Worm (Caenorhabditis elegans) whole organism, mixed stage, embryonic: Measurements from ENCODE around the gene nlp-17.

Experiments used
- bed-3 ChIP-seq: fragments of 200-800 bp; sonication (Bioruptor generic); optimal IDR thresholded peaks from 3 replicates; lab custom pipeline; 2018; ENCODE audit warnings: mild to moderate bottlenecking, missing genetic modification characterization, moderate library complexity, missing compliant biosample characterization
- mls-2 ChIP-seq: sonication (generic microtip); optimal IDR thresholded peaks from 2 replicates; lab custom pipeline; 2016; ENCODE audit warnings: mild to moderate bottlenecking, missing genetic modification characterization, moderate library complexity, missing compliant biosample characterization

Gene nlp-17

DNA sequence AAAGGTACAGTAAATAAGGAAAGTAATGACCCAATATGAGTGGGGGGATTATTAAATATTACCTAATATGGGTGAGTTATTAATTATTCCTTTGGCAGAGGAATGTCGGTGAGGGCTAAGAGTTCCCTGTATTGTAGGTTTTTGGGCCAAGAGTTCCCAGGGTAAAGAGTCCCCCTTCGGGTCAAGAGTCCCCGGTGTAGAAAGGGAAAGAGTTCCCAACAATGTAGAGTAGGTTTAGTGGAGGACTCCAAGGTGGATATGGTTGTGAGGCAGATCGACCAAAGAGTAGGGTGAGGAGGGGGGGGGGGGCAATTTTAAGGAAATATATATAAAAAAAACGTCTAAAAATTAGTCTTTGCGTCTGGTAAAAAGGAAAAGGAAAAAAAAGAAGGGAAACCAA lies 48.7 kb downstream of the nlp-17 start:
- TF ChIP-seq mls-2 (tag; lab: Kevin White, UChicago) = no peak
- no peak for TF ChIP-seq bed-3
